Worm (Caenorhabditis elegans) whole organism, L3 larva: ENCODE results near the gene str-161.

Source experiments
- R02D3.7 ChIP-seq: fragments of 150-350 bp; optimal IDR thresholded peaks from 2 replicates; lab custom pipeline; 2014; ENCODE audit warnings: missing biosample characterization, missing genetic modification characterization
- ZK546.5 ChIP-seq: sonication (generic microtip); optimal IDR thresholded peaks from 2 replicates; lab custom pipeline; 2017; ENCODE audit warnings: missing biosample characterization, missing genetic modification characterization
- aly-2 ChIP-seq: fragments of 150-350 bp; optimal IDR thresholded peaks from 2 replicates; lab custom pipeline; 2014; ENCODE audit warnings: missing biosample characterization, missing genetic modification characterization
- ama-1 ChIP-seq: fragments of 150-350 bp; optimal IDR thresholded peaks from 2 replicates; lab custom pipeline; 2018
- ceh-16 ChIP-seq: sonication (generic microtip); optimal IDR thresholded peaks from 2 replicates; lab custom pipeline; 2017; ENCODE audit warnings: missing biosample characterization, missing genetic modification characterization
- ceh-28 ChIP-seq: fragments of 150-350 bp; optimal IDR thresholded peaks from 2 replicates; lab custom pipeline; 2014; ENCODE audit warnings: missing biosample characterization, missing genetic modification reagents, missing genetic modification characterization
- ceh-82 ChIP-seq: fragments of 150-350 bp; optimal IDR thresholded peaks from 2 replicates; lab custom pipeline; 2014; ENCODE audit warnings: missing biosample characterization, missing genetic modification characterization
- ceh-9 ChIP-seq: sonication (generic microtip); optimal IDR thresholded peaks from 2 replicates; lab custom pipeline; 2018; ENCODE audit warnings: missing biosample characterization, missing genetic modification characterization
- daf-12 ChIP-seq: fragments of 150-350 bp; optimal IDR thresholded peaks from 2 replicates; lab custom pipeline; 2014; ENCODE audit warnings: missing biosample characterization, missing genetic modification reagents, missing genetic modification characterization
- egl-27 ChIP-seq: sonication (generic microtip); optimal IDR thresholded peaks from 4 replicates; lab custom pipeline; 2017; ENCODE audit warnings: missing biosample characterization, missing genetic modification reagents, missing genetic modification characterization
- egl-5 ChIP-seq: fragments of 150-350 bp; optimal IDR thresholded peaks from 2 replicates; lab custom pipeline; 2017; ENCODE audit warnings: missing biosample characterization, missing genetic modification reagents, missing genetic modification characterization, inconsistent platforms
- elt-1 ChIP-seq: fragments of 150-350 bp; optimal IDR thresholded peaks from 2 replicates; lab custom pipeline; 2014; ENCODE audit warnings: missing biosample characterization, missing genetic modification characterization
- elt-2 ChIP-seq: sonication (generic microtip); optimal IDR thresholded peaks from 2 replicates; lab custom pipeline; 2016; ENCODE audit warnings: missing genetic modification reagents, mild to moderate bottlenecking, missing genetic modification characterization, missing compliant biosample characterization
- elt-3 ChIP-seq, 3 experiments: fragments of 150-350 bp in 1 of 3; sonication (generic microtip) in 2 of 3; optimal IDR thresholded peaks; 2 replicates in 2 of 3; 4 replicates in 1 of 3; lab custom pipeline; 2014 to 2017; ENCODE audit warnings: missing biosample characterization in 3 of 3, missing genetic modification characterization in 3 of 3
- eor-1 ChIP-seq, 2 experiments: fragments of 150-350 bp; optimal IDR thresholded peaks; 2 replicates each; lab custom pipeline; 2014 to 2018; ENCODE audit warnings: missing biosample characterization in 2 of 2, missing genetic modification characterization in 2 of 2
- fkh-10 ChIP-seq: sonication (generic microtip); optimal IDR thresholded peaks from 2 replicates; lab custom pipeline; 2017; ENCODE audit warnings: missing biosample characterization, missing genetic modification reagents, missing genetic modification characterization
- fkh-2 ChIP-seq: fragments of 150-350 bp; optimal IDR thresholded peaks from 2 replicates; lab custom pipeline; 2014; ENCODE audit warnings: missing biosample characterization, missing genetic modification reagents, missing genetic modification characterization
- fos-1 ChIP-seq: fragments of 150-350 bp; optimal IDR thresholded peaks from 2 replicates; lab custom pipeline; 2014; ENCODE audit warnings: missing biosample characterization, missing genetic modification characterization
- hmg-11 ChIP-seq: sonication (generic microtip); optimal IDR thresholded peaks from 2 replicates; lab custom pipeline; 2016; ENCODE audit warnings: missing genetic modification characterization, missing compliant biosample characterization
- jun-1 ChIP-seq: fragments of 150-350 bp; optimal IDR thresholded peaks from 2 replicates; lab custom pipeline; 2014; ENCODE audit warnings: missing biosample characterization, missing genetic modification reagents, missing genetic modification characterization
- lin-15B ChIP-seq: fragments of 150-350 bp; optimal IDR thresholded peaks from 2 replicates; lab custom pipeline; 2014; ENCODE audit warnings: missing biosample characterization, missing genetic modification characterization
- lin-39 ChIP-seq: fragments of 150-350 bp; optimal IDR thresholded peaks from 2 replicates; lab custom pipeline; 2018; ENCODE audit warnings: missing biosample characterization, missing genetic modification reagents, missing genetic modification characterization
- lsy-12 ChIP-seq: sonication (generic microtip); optimal IDR thresholded peaks from 2 replicates; lab custom pipeline; 2016; ENCODE audit warnings: mild to moderate bottlenecking, missing genetic modification characterization, missing compliant biosample characterization
- mdl-1 ChIP-seq: fragments of 150-350 bp; optimal IDR thresholded peaks from 2 replicates; lab custom pipeline; 2014; ENCODE audit warnings: missing biosample characterization, missing genetic modification characterization
- mml-1 ChIP-seq: fragments of 150-350 bp; sonication (generic microtip); optimal IDR thresholded peaks from 3 replicates; lab custom pipeline; 2014; ENCODE audit warnings: missing biosample characterization, missing genetic modification characterization
- nfya-1 ChIP-seq: sonication (generic microtip); optimal IDR thresholded peaks from 2 replicates; lab custom pipeline; 2017; ENCODE audit warnings: missing genetic modification characterization, mild to moderate bottlenecking, missing compliant biosample characterization, antibody characterized with exemption, moderate library complexity; ENCODE audit not compliant: insufficient read depth
- nhr-11 ChIP-seq: fragments of 150-350 bp; optimal IDR thresholded peaks from 2 replicates; lab custom pipeline; 2014; ENCODE audit warnings: missing biosample characterization, missing genetic modification characterization
- nhr-12 ChIP-seq: fragments of 150-350 bp; optimal IDR thresholded peaks from 2 replicates; lab custom pipeline; 2014; ENCODE audit warnings: missing biosample characterization, missing genetic modification characterization
- nhr-23 ChIP-seq: fragments of 150-350 bp; optimal IDR thresholded peaks from 2 replicates; lab custom pipeline; 2014; ENCODE audit warnings: missing biosample characterization, missing genetic modification reagents, missing genetic modification characterization
- nhr-237 ChIP-seq: fragments of 150-350 bp; optimal IDR thresholded peaks from 2 replicates; lab custom pipeline; 2014; ENCODE audit warnings: missing biosample characterization, missing genetic modification characterization
- nhr-25 ChIP-seq: sonication (generic microtip); optimal IDR thresholded peaks from 2 replicates; lab custom pipeline; 2017; ENCODE audit warnings: missing biosample characterization, missing genetic modification characterization
- nhr-28 ChIP-seq: fragments of 150-350 bp; optimal IDR thresholded peaks from 2 replicates; lab custom pipeline; 2014; ENCODE audit warnings: missing biosample characterization, missing genetic modification characterization
- nhr-43 ChIP-seq: sonication (generic microtip); optimal IDR thresholded peaks from 2 replicates; lab custom pipeline; 2016; ENCODE audit warnings: mild to moderate bottlenecking, missing genetic modification characterization, missing compliant biosample characterization; ENCODE audit not compliant: poor library complexity, severe bottlenecking
- nhr-67 ChIP-seq: fragments of 150-350 bp; optimal IDR thresholded peaks from 2 replicates; lab custom pipeline; 2014; ENCODE audit warnings: missing biosample characterization, missing genetic modification characterization
- nhr-76 ChIP-seq: fragments of 150-350 bp; sonication (generic microtip); optimal IDR thresholded peaks from 5 replicates; lab custom pipeline; 2014; ENCODE audit warnings: missing biosample characterization, missing genetic modification characterization
- nhr-77 ChIP-seq: fragments of 150-350 bp; optimal IDR thresholded peaks from 2 replicates; lab custom pipeline; 2014; ENCODE audit warnings: missing biosample characterization, missing genetic modification characterization
- pha-4 ChIP-seq: fragments of 150-350 bp; optimal IDR thresholded peaks from 2 replicates; lab custom pipeline; 2014; ENCODE audit warnings: missing biosample characterization, missing genetic modification reagents, missing genetic modification characterization
- pqm-1 ChIP-seq: fragments of 150-350 bp; optimal IDR thresholded peaks from 2 replicates; lab custom pipeline; 2017; ENCODE audit warnings: missing biosample characterization, missing genetic modification characterization, inconsistent platforms
- sea-2 ChIP-seq: fragments of 150-350 bp; sonication (generic microtip); optimal IDR thresholded peaks from 4 replicates; lab custom pipeline; 2014; ENCODE audit warnings: missing biosample characterization, missing genetic modification reagents, missing genetic modification characterization
- skn-1 ChIP-seq: fragments of 150-350 bp; optimal IDR thresholded peaks from 2 replicates; lab custom pipeline; 2014; ENCODE audit warnings: missing biosample characterization, missing genetic modification characterization
- snpc-4 ChIP-seq: fragments of 150-350 bp; optimal IDR thresholded peaks from 2 replicates; lab custom pipeline; 2014; ENCODE audit warnings: missing biosample characterization, missing genetic modification characterization
- tbx-2 ChIP-seq: sonication (generic microtip); optimal IDR thresholded peaks from 2 replicates; lab custom pipeline; 2016; ENCODE audit warnings: mild to moderate bottlenecking, missing genetic modification characterization, missing compliant biosample characterization
- unc-39 ChIP-seq: sonication (generic microtip); optimal IDR thresholded peaks from 4 replicates; lab custom pipeline; 2017; ENCODE audit warnings: missing biosample characterization, missing genetic modification characterization
- unc-62 ChIP-seq: fragments of 150-350 bp; sonication (generic microtip); optimal IDR thresholded peaks from 4 replicates; lab custom pipeline; 2014; ENCODE audit warnings: missing biosample characterization, missing genetic modification reagents, missing genetic modification characterization
- zag-1 ChIP-seq: fragments of 150-350 bp; optimal IDR thresholded peaks from 2 replicates; lab custom pipeline; 2014; ENCODE audit warnings: missing biosample characterization, missing genetic modification characterization
- ztf-11 ChIP-seq: fragments of 150-350 bp; optimal IDR thresholded peaks from 2 replicates; lab custom pipeline; 2014; ENCODE audit warnings: missing biosample characterization, missing genetic modification characterization
- ztf-4 ChIP-seq: fragments of 150-350 bp; optimal IDR thresholded peaks from 2 replicates; lab custom pipeline; 2014; ENCODE audit warnings: missing biosample characterization, missing genetic modification characterization

Gene str-161

DNA sequence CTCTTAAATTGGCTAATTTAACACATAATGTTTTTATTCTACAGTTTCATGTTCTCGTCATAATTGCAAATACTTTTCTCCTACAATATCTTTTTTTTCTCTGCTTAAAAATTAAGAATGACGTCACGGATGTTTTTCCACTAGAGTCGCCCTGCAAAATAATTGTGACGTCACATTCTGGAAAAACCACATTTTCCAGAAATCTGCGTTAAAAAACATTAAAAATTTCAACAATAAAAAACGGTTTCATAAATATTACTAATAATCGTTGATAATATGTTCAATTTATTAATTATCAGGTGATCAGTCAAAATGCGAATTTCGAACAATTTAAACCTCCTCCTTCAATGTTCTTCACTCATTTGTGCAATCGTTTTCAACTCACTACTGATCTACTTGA, 19.9 kb downstream of the str-161 start, which contains the start of gene str-166:
Gene str-166, plus strand, starts transcription at position 301 of the 400 bp plus-strand sequence.
- TF ChIP-seq nhr-76 (no peak), jun-1 (tag; lab: Kevin White, UChicago) (no peak), ceh-16 (tag; lab: Kevin White, UChicago) (no peak), ztf-11 (no peak), aly-2 (no peak), lsy-12 (tag; lab: Kevin White, UChicago) (no peak), ama-1 (lab: Kevin White, UChicago) (no peak), egl-5 (tag; lab: Kevin White, UChicago) (no peak), nhr-23 (tag; lab: Kevin White, UChicago) (no peak), nhr-237 (tag; lab: Kevin White, UChicago) (no peak), fkh-10 (GFP tag; lab: Kevin White, UChicago) (no peak), ztf-4 (tag; lab: Kevin White, UChicago) (no peak), snpc-4 (tag; lab: Kevin White, UChicago) (no peak)
- TF ChIP-seq, all 47 proteins: peak for 0

DNA sequence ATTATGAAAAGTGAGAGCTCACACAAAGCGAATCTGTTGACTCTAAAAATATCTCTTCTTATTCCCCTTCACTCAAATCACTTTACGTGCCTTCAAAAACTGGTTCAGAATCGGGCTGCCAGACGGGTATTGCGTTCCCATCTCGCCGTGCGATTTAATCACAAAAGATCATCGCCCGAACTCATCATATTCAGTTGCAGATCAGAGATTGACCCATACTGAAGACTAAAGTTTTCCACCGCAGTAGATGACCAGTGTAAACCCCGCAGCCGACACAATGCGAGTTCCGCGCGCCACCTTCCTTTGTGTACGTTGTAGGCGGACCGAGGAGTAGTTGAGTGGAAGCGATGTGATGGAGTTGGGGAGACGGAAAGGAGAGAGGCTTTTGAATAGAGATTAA, 23.2 kb downstream of the str-161 start:
- TF ChIP-seq mdl-1 (tag; lab: Kevin White, UChicago), result no peak
- no peak for TF ChIP-seq eor-1 (tag; optimal IDR thresholded peaks at IDR 0.05; lab: Kevin White, UChicago)
- TF ChIP-seq lin-15B, result peak; percentile 43
- no peak for TF ChIP-seq jun-1 (tag; lab: Kevin White, UChicago)
- no peak for TF ChIP-seq mml-1 (tag; lab: Kevin White, UChicago)
- peak; percentile 83 for TF ChIP-seq nhr-25
- TF ChIP-seq nhr-12, result no peak
- no peak for TF ChIP-seq nhr-237 (tag; lab: Kevin White, UChicago)
- TF ChIP-seq ceh-9, result no peak
- no peak for TF ChIP-seq hmg-11 (tag; lab: Kevin White, UChicago)
- TF ChIP-seq nfya-1 (tag; lab: Kevin White, UChicago), result peak; percentile 70
- peak in 1 of 3 experiments; percentile 49 for TF ChIP-seq elt-3 (tag; optimal IDR thresholded peaks at IDR 0.05; lab: Kevin White, UChicago)
- TF ChIP-seq nhr-11 (tag; lab: Kevin White, UChicago), result no peak
- no peak for TF ChIP-seq ZK546.5 (tag; lab: Kevin White, UChicago)
- TF ChIP-seq unc-39 (tag; lab: Kevin White, UChicago), result no peak
- no peak for TF ChIP-seq egl-5 (tag; lab: Kevin White, UChicago)
- TF ChIP-seq egl-27 (tag; lab: Kevin White, UChicago), result no peak
- TF ChIP-seq nhr-43, result peak; percentile 80
- TF ChIP-seq nhr-67 (tag; lab: Kevin White, UChicago), result no peak
- TF ChIP-seq unc-62, result peak; percentile 68
- no peak for TF ChIP-seq sea-2 (GFP tag; lab: Kevin White, UChicago)
- TF ChIP-seq elt-2 (tag; lab: Kevin White, UChicago), result no peak
- TF ChIP-seq snpc-4 (tag; lab: Kevin White, UChicago), result peak; percentile 98
- TF ChIP-seq pha-4 (tag; lab: Kevin White, UChicago), result no peak
- no peak for TF ChIP-seq nhr-28 (tag; lab: Kevin White, UChicago)
- TF ChIP-seq skn-1 (tag; lab: Kevin White, UChicago), result no peak
- TF ChIP-seq R02D3.7 (tag; lab: Kevin White, UChicago), result peak; percentile 46
- TF ChIP-seq nhr-77 (tag; lab: Kevin White, UChicago), result no peak
- no peak for TF ChIP-seq lsy-12 (tag; lab: Kevin White, UChicago)
- TF ChIP-seq fkh-10 (GFP tag; lab: Kevin White, UChicago), result no peak
- TF ChIP-seq nhr-76, result no peak
- TF ChIP-seq nhr-23 (tag; lab: Kevin White, UChicago), result peak; percentile 64
- no peak for TF ChIP-seq ceh-16 (tag; lab: Kevin White, UChicago)
- peak; percentile 7 for TF ChIP-seq lin-39 (tag; lab: Kevin White, UChicago)
- TF ChIP-seq ztf-4 (tag; lab: Kevin White, UChicago), result no peak
- no peak for TF ChIP-seq ztf-11
- peak; percentile 9 for TF ChIP-seq pqm-1
- no peak for TF ChIP-seq fkh-2 (tag; lab: Kevin White, UChicago)
- TF ChIP-seq fos-1 (tag; lab: Kevin White, UChicago), result no peak
- no peak for TF ChIP-seq ceh-82 (tag; lab: Kevin White, UChicago)
- TF ChIP-seq aly-2, result no peak
- no peak for TF ChIP-seq daf-12 (tag; lab: Kevin White, UChicago)
- TF ChIP-seq ceh-28 (tag; lab: Kevin White, UChicago), result no peak
- no peak for TF ChIP-seq tbx-2
- TF ChIP-seq ama-1 (lab: Kevin White, UChicago), result peak; percentile 88
- peak; percentile 60 for TF ChIP-seq elt-1 (tag; lab: Kevin White, UChicago)
- TF ChIP-seq zag-1 (tag; lab: Kevin White, UChicago), result no peak
